Fruit fly (Drosophila melanogaster) whole organism, embryonic: ENCODE results near the gene Kua.

Source experiments
- B-H1 ChIP-seq: fragments of 200-800 bp; sonication (Bioruptor generic); IDR thresholded peaks from 3 replicates; pipeline ENCODE4 v1.3.6; 2022; ENCODE audit warnings: missing biosample characterization, missing genetic modification characterization
- BEAF-32 ChIP-seq: fragments of 200-800 bp; sonication (Bioruptor generic); optimal IDR thresholded peaks from 3 replicates; lab custom pipeline; 2017; ENCODE audit warnings: missing biosample characterization, missing genetic modification characterization, mild to moderate bottlenecking, moderate library complexity, missing genetic modification reagents
- CG10147 ChIP-seq: fragments of 200-800 bp; sonication (Bioruptor generic); optimal IDR thresholded peaks from 2 replicates; lab custom pipeline; 2019; ENCODE audit warnings: missing biosample characterization, mild to moderate bottlenecking, missing genetic modification characterization, moderate library complexity
- CG10209 ChIP-seq: fragments of 200-800 bp; sonication (Bioruptor generic); optimal IDR thresholded peaks from 3 replicates; lab custom pipeline; 2017; ENCODE audit warnings: missing biosample characterization, mild to moderate bottlenecking, missing genetic modification characterization, missing genetic modification reagents
- CG10366 ChIP-seq: fragments of 200-800 bp; sonication (Bioruptor generic); IDR thresholded peaks from 2 replicates; pipeline ENCODE4 v1.3.6; 2022; ENCODE audit warnings: missing biosample characterization, missing genetic modification characterization
- CG10431 ChIP-seq: fragments of 200-800 bp; sonication (Bioruptor generic); optimal IDR thresholded peaks from 3 replicates; lab custom pipeline; 2018; ENCODE audit warnings: missing biosample characterization, mild to moderate bottlenecking, missing genetic modification characterization
- CG13424 ChIP-seq: fragments of 200-800 bp; sonication (Bioruptor generic); optimal IDR thresholded peaks from 2 replicates; lab custom pipeline; 2019; ENCODE audit warnings: missing biosample characterization, mild to moderate bottlenecking, missing genetic modification characterization, moderate library complexity
- CG14710 ChIP-seq: fragments of 200-800 bp; sonication (Bioruptor generic); optimal IDR thresholded peaks from 3 replicates; lab custom pipeline; 2019; ENCODE audit warnings: missing biosample characterization, mild to moderate bottlenecking, missing genetic modification characterization, moderate library complexity
- CG15269 ChIP-seq: fragments of 200-800 bp; sonication (Bioruptor generic); optimal IDR thresholded peaks from 2 replicates; lab custom pipeline; 2018; ENCODE audit warnings: missing biosample characterization, mild to moderate bottlenecking, missing genetic modification characterization, moderate library complexity
- CG15696 ChIP-seq: fragments of 200-800 bp; sonication (Bioruptor generic); optimal IDR thresholded peaks from 2 replicates; lab custom pipeline; 2019; ENCODE audit warnings: missing biosample characterization, mild to moderate bottlenecking, missing genetic modification characterization, moderate library complexity
- CG1647 ChIP-seq: fragments of 200-800 bp; sonication (Bioruptor generic); optimal IDR thresholded peaks from 3 replicates; lab custom pipeline; 2016; ENCODE audit warnings: missing biosample characterization, missing genetic modification characterization
- CG17385 ChIP-seq: fragments of 200-800 bp; sonication (Bioruptor generic); optimal IDR thresholded peaks from 3 replicates; lab custom pipeline; 2018; ENCODE audit warnings: missing biosample characterization, mild to moderate bottlenecking, missing genetic modification characterization
- CG2116 ChIP-seq: fragments of 200-800 bp; sonication (Bioruptor generic); optimal IDR thresholded peaks from 3 replicates; lab custom pipeline; 2018; ENCODE audit warnings: missing biosample characterization, mild to moderate bottlenecking, missing genetic modification characterization
- CG2199 ChIP-seq: fragments of 200-800 bp; sonication (Bioruptor generic); IDR thresholded peaks from 3 replicates; pipeline ENCODE4 v1.3.6; 2022; ENCODE audit warnings: missing biosample characterization, missing genetic modification characterization
- CG2678 ChIP-seq: fragments of 200-800 bp; sonication (Bioruptor generic); optimal IDR thresholded peaks from 3 replicates; lab custom pipeline; 2019; ENCODE audit warnings: missing biosample characterization, mild to moderate bottlenecking, missing genetic modification characterization, moderate library complexity
- CG30403 ChIP-seq: fragments of 200-800 bp; sonication (Bioruptor generic); optimal IDR thresholded peaks from 3 replicates; lab custom pipeline; 2016; ENCODE audit warnings: missing biosample characterization, missing genetic modification characterization
- CG32772 ChIP-seq: fragments of 200-800 bp; sonication (Bioruptor generic); IDR thresholded peaks from 2 replicates; pipeline ENCODE4 v1.3.6; 2022; ENCODE audit warnings: missing biosample characterization, missing genetic modification characterization
- CG33213 ChIP-seq: fragments of 200-800 bp; sonication (Bioruptor generic); optimal IDR thresholded peaks from 3 replicates; lab custom pipeline; 2016; ENCODE audit warnings: missing biosample characterization, missing genetic modification characterization
- CG3995 ChIP-seq: fragments of 200-800 bp; sonication (Bioruptor generic); optimal IDR thresholded peaks from 3 replicates; lab custom pipeline; 2016; ENCODE audit warnings: missing biosample characterization, missing genetic modification characterization
- CG4282 ChIP-seq: fragments of 200-800 bp; sonication (Bioruptor generic); optimal IDR thresholded peaks from 2 replicates; lab custom pipeline; 2016; ENCODE audit warnings: missing biosample characterization, missing genetic modification characterization
- CG4328 ChIP-seq: fragments of 200-800 bp; sonication (Bioruptor generic); optimal IDR thresholded peaks from 3 replicates; lab custom pipeline; 2017; ENCODE audit warnings: missing biosample characterization, missing genetic modification reagents, missing genetic modification characterization
- CG6791 ChIP-seq: fragments of 200-800 bp; sonication (Bioruptor generic); IDR thresholded peaks from 3 replicates; pipeline ENCODE4 v1.3.6; 2022; ENCODE audit warnings: missing biosample characterization, missing genetic modification characterization; ENCODE audit not compliant: partially characterized antibody
- CG7556 ChIP-seq: fragments of 200-800 bp; sonication (Bioruptor generic); optimal IDR thresholded peaks from 2 replicates; lab custom pipeline; 2017; ENCODE audit warnings: missing biosample characterization, mild to moderate bottlenecking, missing genetic modification characterization
- CTCF ChIP-seq: fragments of 200-800 bp; sonication (Bioruptor generic); optimal IDR thresholded peaks from 2 replicates; lab custom pipeline; 2017; ENCODE audit warnings: missing biosample characterization, mild to moderate bottlenecking, missing genetic modification characterization, moderate library complexity
- Fer3 ChIP-seq: fragments of 200-800 bp; sonication (Bioruptor generic); optimal IDR thresholded peaks from 2 replicates; lab custom pipeline; 2018; ENCODE audit warnings: missing biosample characterization, mild to moderate bottlenecking, missing genetic modification characterization, moderate library complexity
- Gsc ChIP-seq: fragments of 200-800 bp; sonication (Bioruptor generic); IDR thresholded peaks from 2 replicates; pipeline ENCODE4 v1.3.6; 2022; ENCODE audit warnings: missing biosample characterization, missing genetic modification characterization
- HLHmδ ChIP-seq: fragments of 200-800 bp; sonication (Bioruptor generic); optimal IDR thresholded peaks from 2 replicates; lab custom pipeline; 2018; ENCODE audit warnings: missing biosample characterization, mild to moderate bottlenecking, missing genetic modification characterization, moderate library complexity
- HmgD ChIP-seq: fragments of 200-800 bp; sonication (Bioruptor generic); optimal IDR thresholded peaks from 3 replicates; lab custom pipeline; 2016; ENCODE audit warnings: missing biosample characterization, missing genetic modification characterization
- MTF-1 ChIP-seq: fragments of 200-800 bp; sonication (Bioruptor generic); optimal IDR thresholded peaks from 2 replicates; lab custom pipeline; 2018; ENCODE audit warnings: missing biosample characterization, mild to moderate bottlenecking, missing genetic modification characterization, borderline replicate concordance
- Max ChIP-seq: fragments of 200-800 bp; sonication (Bioruptor generic); optimal IDR thresholded peaks from 2 replicates; lab custom pipeline; 2016; ENCODE audit warnings: missing biosample characterization, mild to moderate bottlenecking, missing genetic modification characterization
- Mrtf ChIP-seq: fragments of 200-800 bp; sonication (Bioruptor generic); IDR thresholded peaks from 3 replicates; pipeline ENCODE4 v1.3.6; 2022; ENCODE audit warnings: missing biosample characterization, missing genetic modification characterization
- Myb ChIP-seq: fragments of 200-800 bp; sonication (Bioruptor generic); optimal IDR thresholded peaks from 2 replicates; lab custom pipeline; 2016; ENCODE audit warnings: missing biosample characterization, missing genetic modification characterization
- NK7.1 ChIP-seq: fragments of 200-800 bp; sonication (Bioruptor generic); optimal IDR thresholded peaks from 3 replicates; lab custom pipeline; 2016; ENCODE audit warnings: missing biosample characterization, missing genetic modification characterization
- Neu2 ChIP-seq: fragments of 200-800 bp; sonication (Bioruptor generic); optimal IDR thresholded peaks from 3 replicates; lab custom pipeline; 2016; ENCODE audit warnings: missing biosample characterization, missing genetic modification characterization, borderline replicate concordance
- Sry-δ ChIP-seq: fragments of 200-800 bp; sonication (Bioruptor generic); optimal IDR thresholded peaks from 2 replicates; lab custom pipeline; 2016; ENCODE audit warnings: missing biosample characterization, missing genetic modification characterization
- Ssrp ChIP-seq: fragments of 200-800 bp; sonication (Bioruptor generic); optimal IDR thresholded peaks from 2 replicates; lab custom pipeline; 2018; ENCODE audit warnings: missing biosample characterization, mild to moderate bottlenecking, missing genetic modification characterization, moderate library complexity
- Xbp1 ChIP-seq: fragments of 200-800 bp; sonication (Bioruptor generic); optimal IDR thresholded peaks from 3 replicates; lab custom pipeline; 2016; ENCODE audit warnings: missing biosample characterization, mild to moderate bottlenecking, missing genetic modification characterization
- bowl ChIP-seq: fragments of 200-800 bp; sonication (Bioruptor generic); IDR thresholded peaks from 2 replicates; pipeline ENCODE4 v1.3.6; 2022; ENCODE audit warnings: missing biosample characterization, missing genetic modification characterization
- dm ChIP-seq: fragments of 200-800 bp; sonication (Bioruptor generic); optimal IDR thresholded peaks from 3 replicates; lab custom pipeline; 2016; ENCODE audit warnings: missing biosample characterization, missing genetic modification characterization
- gce ChIP-seq: fragments of 200-800 bp; sonication (Bioruptor generic); IDR thresholded peaks from 3 replicates; pipeline ENCODE4 v1.3.6; 2022; ENCODE audit warnings: missing biosample characterization, missing genetic modification characterization
- ind ChIP-seq: fragments of 200-800 bp; sonication (Bioruptor generic); optimal IDR thresholded peaks from 3 replicates; lab custom pipeline; 2016; ENCODE audit warnings: missing biosample characterization, missing genetic modification characterization
- lab ChIP-seq: fragments of 200-800 bp; sonication (Bioruptor generic); optimal IDR thresholded peaks from 3 replicates; lab custom pipeline; 2017; ENCODE audit warnings: missing biosample characterization, missing genetic modification characterization, mild to moderate bottlenecking, moderate library complexity, missing genetic modification reagents
- mirr ChIP-seq: fragments of 200-800 bp; sonication (Bioruptor generic); optimal IDR thresholded peaks from 3 replicates; lab custom pipeline; 2018; ENCODE audit warnings: missing biosample characterization, mild to moderate bottlenecking, missing genetic modification characterization
- pb ChIP-seq: fragments of 200-800 bp; sonication (Bioruptor generic); optimal IDR thresholded peaks from 3 replicates; lab custom pipeline; 2016; ENCODE audit warnings: missing biosample characterization, missing genetic modification characterization
- pum ChIP-seq: fragments of 200-800 bp; sonication (Bioruptor generic); optimal IDR thresholded peaks from 2 replicates; lab custom pipeline; 2016; ENCODE audit warnings: missing biosample characterization, missing genetic modification characterization
- salm ChIP-seq: fragments of 200-800 bp; sonication (Bioruptor generic); optimal IDR thresholded peaks from 2 replicates; lab custom pipeline; 2018; ENCODE audit warnings: missing biosample characterization, mild to moderate bottlenecking, missing genetic modification characterization
- slp2 ChIP-seq: fragments of 200-800 bp; sonication (Bioruptor generic); optimal IDR thresholded peaks from 2 replicates; lab custom pipeline; 2016; ENCODE audit warnings: missing biosample characterization, missing genetic modification characterization
- ssp ChIP-seq: fragments of 200-800 bp; sonication (Bioruptor generic); IDR thresholded peaks from 2 replicates; pipeline ENCODE4 v1.3.6; 2022; ENCODE audit warnings: missing biosample characterization, missing genetic modification characterization
- wek ChIP-seq: fragments of 200-800 bp; sonication (Bioruptor generic); optimal IDR thresholded peaks from 3 replicates; lab custom pipeline; 2018; ENCODE audit warnings: missing biosample characterization, mild to moderate bottlenecking, missing genetic modification characterization, moderate library complexity
- wor ChIP-seq: fragments of 200-800 bp; sonication (Bioruptor generic); IDR thresholded peaks from 2 replicates; pipeline ENCODE4 v1.3.6; 2022; ENCODE audit warnings: missing biosample characterization, missing genetic modification characterization
- yki ChIP-seq: fragments of >200 bp; optimal IDR thresholded peaks from 3 replicates; lab custom pipeline; 2018

Kua gene

dm6 chr2L:20061018-20061657, 36.2 kb upstream of the Kua start, which contains the start of the genes barr and lok (continued):
- no peak for TF ChIP-seq wor (GFP tag; lab: Robert Waterston, UW)
- TF ChIP-seq wek (GFP tag; lab: Kevin White, UChicago), result no peak
- peak; percentile 23 for TF ChIP-seq Max (GFP tag; lab: Kevin White, UChicago)
- peak; percentile 39 for TF ChIP-seq CG15696
- peak; percentile 39 for TF ChIP-seq CG4328 (GFP tag; lab: Kevin White, UChicago)
- no peak for TF ChIP-seq CG10366 (GFP tag; lab: Robert Waterston, UW)
- peak; percentile 93 for TF ChIP-seq CG3995 (GFP tag; lab: Kevin White, UChicago)
- TF ChIP-seq CG32772 (GFP tag; lab: Robert Waterston, UW), result 0 out of 2 replicates have a peak, but pooled peaks have one; percentile 6
- peak; percentile 53 for TF ChIP-seq CG10147 (GFP tag; lab: Kevin White, UChicago)
- TF ChIP-seq B-H1 (GFP tag; lab: Robert Waterston, UW), result no peak
- TF ChIP-seq HmgD, result no peak
- no peak for TF ChIP-seq pb (GFP tag; lab: Kevin White, UChicago)
- peak; percentile 22 for TF ChIP-seq Fer3 (tag; lab: Kevin White, UChicago)
- peak; percentile 67 for TF ChIP-seq pum
- no peak for TF ChIP-seq CG2678 (tag; lab: Kevin White, UChicago)
- peak; percentile 78 for TF ChIP-seq CG14710 (tag; lab: Kevin White, UChicago)
- no peak for TF ChIP-seq Gsc (GFP tag; lab: Robert Waterston, UW)
- peak; percentile 57 for TF ChIP-seq CG7556 (GFP tag; lab: Kevin White, UChicago)
- TF ChIP-seq MTF-1 (GFP tag; lab: Kevin White, UChicago), result no peak
- TF ChIP-seq mirr (GFP tag; lab: Kevin White, UChicago), result no peak
- TF ChIP-seq bowl (GFP tag; lab: Robert Waterston, UW), result no peak
- TF ChIP-seq Mrtf (GFP tag; lab: Robert Waterston, UW), result no peak
- peak; percentile 63 for TF ChIP-seq Xbp1 (GFP tag; lab: Kevin White, UChicago)
- no peak for TF ChIP-seq CG10209 (GFP tag; lab: Kevin White, UChicago)
- TF ChIP-seq CG2116 (GFP tag; lab: Kevin White, UChicago), result peak; percentile 93
- TF ChIP-seq Ssrp (tag; lab: Kevin White, UChicago), result peak; percentile 49
- TF ChIP-seq yki (lab: Kevin White, UChicago), result no peak
- no peak for TF ChIP-seq NK7.1
- TF ChIP-seq CG2199, result no peak
- peak; percentile 22 for TF ChIP-seq Sry-δ (GFP tag; lab: Kevin White, UChicago)
- TF ChIP-seq Neu2, result peak; percentile 1
- no peak for TF ChIP-seq lab (GFP tag; lab: Kevin White, UChicago)
- peak; percentile 10 for TF ChIP-seq CG33213 (GFP tag; lab: Kevin White, UChicago)
- no peak for TF ChIP-seq HLHmδ (GFP tag; lab: Kevin White, UChicago)
- TF ChIP-seq ssp, result peak; percentile 43; the same call in 1 of the 2 replicates
- peak; percentile 59 for TF ChIP-seq CG13424 (tag; lab: Kevin White, UChicago)
- no peak for TF ChIP-seq CG4282 (GFP tag; lab: Kevin White, UChicago)
- no peak for TF ChIP-seq dm (GFP tag; lab: Kevin White, UChicago)
- TF ChIP-seq slp2, result peak; percentile 14
- TF ChIP-seq salm (tag; lab: Kevin White, UChicago), result no peak
- TF ChIP-seq CG30403 (GFP tag; lab: Kevin White, UChicago), result peak; percentile 81
- no peak for TF ChIP-seq CG15269 (tag; lab: Kevin White, UChicago)
- peak; percentile 43 for TF ChIP-seq BEAF-32 (GFP tag; lab: Kevin White, UChicago)
- no peak for TF ChIP-seq CG17385 (GFP tag; lab: Kevin White, UChicago)
- TF ChIP-seq Myb, result peak; percentile 94
- peak; percentile 28 for TF ChIP-seq CG10431 (GFP tag; lab: Kevin White, UChicago)
- TF ChIP-seq CG6791 (GFP tag; lab: Robert Waterston, UW), result no peak
- no peak for TF ChIP-seq CTCF (GFP tag; lab: Kevin White, UChicago)
- peak; percentile 65 for TF ChIP-seq ind (GFP tag; lab: Kevin White, UChicago)
- TF ChIP-seq gce (GFP tag; lab: Robert Waterston, UW), result no peak
- peak; percentile 47 for TF ChIP-seq CG1647
